Worm (Caenorhabditis elegans) whole organism, L4 larva: ENCODE data around the gene ZC262.4.
A peak's percentile ranks its signal among the peaks of the same experiment; 100 is the strongest.

Experiments used
- D1046.2 ChIP-seq: fragments of 200-800 bp; sonication (Bioruptor generic); IDR thresholded peaks from 2 replicates; pipeline ENCODE4 v1.3.6; 2022; ENCODE audit warnings: missing genetic modification characterization, missing compliant biosample characterization
- F37D6.2 ChIP-seq: sonication (generic microtip); optimal IDR thresholded peaks from 2 replicates; lab custom pipeline; 2016; ENCODE audit warnings: mild to moderate bottlenecking, missing genetic modification characterization, missing compliant biosample characterization
- F44E2.7 ChIP-seq: fragments of 200-800 bp; sonication (Bioruptor generic); IDR thresholded peaks from 2 replicates; pipeline ENCODE4 v2.1.2; 2022; ENCODE audit warnings: missing genetic modification characterization, missing compliant biosample characterization
- F49E8.2 ChIP-seq: sonication (generic microtip); optimal IDR thresholded peaks from 2 replicates; lab custom pipeline; 2016; ENCODE audit warnings: missing compliant biosample characterization, mild to moderate bottlenecking, missing genetic modification characterization, borderline replicate concordance
- T20F7.1 ChIP-seq: fragments of 200-800 bp; sonication (Bioruptor generic); optimal IDR thresholded peaks from 2 replicates; lab custom pipeline; 2018; ENCODE audit warnings: mild to moderate bottlenecking, missing genetic modification characterization, missing compliant biosample characterization
- T26A8.4 ChIP-seq: fragments of 200-800 bp; sonication (Bioruptor generic); IDR thresholded peaks from 2 replicates; pipeline ENCODE4 v1.3.6; 2022; ENCODE audit warnings: missing genetic modification characterization, missing compliant biosample characterization
- Y105C5A.15 ChIP-seq: fragments of 200-800 bp; sonication (Bioruptor generic); IDR thresholded peaks from 2 replicates; pipeline ENCODE4 v1.3.6; 2022; ENCODE audit warnings: missing genetic modification characterization, missing compliant biosample characterization
- Y48G9A.11 ChIP-seq: fragments of 200-800 bp; sonication (Bioruptor generic); IDR thresholded peaks from 2 replicates; pipeline ENCODE4 v1.3.6; 2022; ENCODE audit warnings: missing genetic modification reagents, missing genetic modification characterization, missing compliant biosample characterization
- ZK546.5 ChIP-seq, 2 experiments: sonication (generic microtip); optimal IDR thresholded peaks; 2 replicates each; lab custom pipeline; 2017; ENCODE audit warnings: missing biosample characterization in 2 of 2, missing genetic modification characterization in 2 of 2
- aha-1 ChIP-seq: fragments of 150-350 bp; peaks from one replicate; lab custom pipeline; 2014; ENCODE audit warnings: missing biosample characterization, missing genetic modification characterization
- aly-2 ChIP-seq: sonication (generic microtip); optimal IDR thresholded peaks from 2 replicates; lab custom pipeline; 2018; ENCODE audit warnings: missing biosample characterization, missing genetic modification characterization
- ceh-32 ChIP-seq: sonication (generic microtip); optimal IDR thresholded peaks from 2 replicates; lab custom pipeline; 2016; ENCODE audit warnings: mild to moderate bottlenecking, missing genetic modification characterization, missing compliant biosample characterization; ENCODE audit not compliant: poor library complexity
- ceh-62 ChIP-seq: sonication (generic microtip); optimal IDR thresholded peaks from 2 replicates; lab custom pipeline; 2017; ENCODE audit warnings: missing biosample characterization, missing genetic modification characterization
- ceh-82 ChIP-seq: sonication (generic microtip); optimal IDR thresholded peaks from 2 replicates; lab custom pipeline; 2017; ENCODE audit warnings: missing biosample characterization, missing genetic modification characterization
- daf-16 ChIP-seq, 3 experiments: sonication (generic microtip); optimal IDR thresholded peaks; 2 replicates each; lab custom pipeline; 2016 to 2017; ENCODE audit warnings: missing genetic modification characterization in 3 of 3, missing genetic modification reagents in 3 of 3, mild to moderate bottlenecking in 2 of 3, missing compliant biosample characterization in 2 of 3, missing biosample characterization in 1 of 3, moderate library complexity in 1 of 3
- daf-8 ChIP-seq: fragments of 200-800 bp; sonication (Bioruptor generic); IDR thresholded peaks from 2 replicates; pipeline ENCODE4 v1.3.6; 2022; ENCODE audit warnings: missing genetic modification characterization, missing compliant biosample characterization
- dmd-6 ChIP-seq: fragments of 200-800 bp; sonication (Bioruptor generic); IDR thresholded peaks from 2 replicates; pipeline ENCODE4 v1.3.6; 2022; ENCODE audit warnings: missing genetic modification reagents, missing genetic modification characterization, missing compliant biosample characterization
- dmd-9 ChIP-seq: fragments of 200-800 bp; sonication (Bioruptor generic); IDR thresholded peaks from 2 replicates; pipeline ENCODE4 v1.3.6; 2022; ENCODE audit warnings: missing genetic modification reagents, missing genetic modification characterization, missing compliant biosample characterization
- dpl-1 ChIP-seq: fragments of 150-350 bp; optimal IDR thresholded peaks from 2 replicates; lab custom pipeline; 2014; ENCODE audit warnings: missing biosample characterization, missing genetic modification reagents, missing genetic modification characterization
- dve-1 ChIP-seq: sonication (generic microtip); optimal IDR thresholded peaks from 2 replicates; lab custom pipeline; 2017; ENCODE audit warnings: antibody characterized with exemption, mild to moderate bottlenecking, missing genetic modification characterization, missing compliant biosample characterization; ENCODE audit not compliant: insufficient read depth
- egl-27 ChIP-seq: sonication (generic microtip); optimal IDR thresholded peaks from 3 replicates; lab custom pipeline; 2017; ENCODE audit warnings: missing biosample characterization, missing genetic modification reagents, missing genetic modification characterization
- fkh-10 ChIP-seq: fragments of 150-350 bp; optimal IDR thresholded peaks from 2 replicates; lab custom pipeline; 2014; ENCODE audit warnings: missing biosample characterization, missing genetic modification reagents, missing genetic modification characterization
- hif-1 ChIP-seq, 2 experiments: sonication (generic microtip); optimal IDR thresholded peaks; 2 replicates each; lab custom pipeline; 2016 to 2017; ENCODE audit warnings: missing compliant biosample characterization in 2 of 2, missing genetic modification characterization in 2 of 2, missing genetic modification reagents in 2 of 2, missing genotype in 2 of 2, mild to moderate bottlenecking in 1 of 2
- hlh-30 ChIP-seq: sonication (generic microtip); optimal IDR thresholded peaks from 2 replicates; lab custom pipeline; 2017; ENCODE audit warnings: antibody characterized with exemption, mild to moderate bottlenecking, missing genetic modification characterization, missing compliant biosample characterization; ENCODE audit not compliant: insufficient read depth
- hmg-1.1 ChIP-seq: fragments of 200-800 bp; sonication (Bioruptor generic); IDR thresholded peaks from 2 replicates; pipeline ENCODE4 v1.3.6; 2022; ENCODE audit warnings: missing genetic modification reagents, missing genetic modification characterization, missing compliant biosample characterization
- lim-7 ChIP-seq: fragments of 200-800 bp; sonication (Bioruptor generic); IDR thresholded peaks from 2 replicates; pipeline ENCODE4 v1.3.6; 2022; ENCODE audit warnings: missing genetic modification characterization, missing compliant biosample characterization
- lin-29 ChIP-seq: fragments of 200-800 bp; sonication (Bioruptor generic); IDR thresholded peaks from 2 replicates; pipeline ENCODE4 v1.3.6; 2022; ENCODE audit warnings: missing genetic modification reagents, missing genetic modification characterization, missing compliant biosample characterization
- lin-39 ChIP-seq: fragments of 150-350 bp; optimal IDR thresholded peaks from 2 replicates; lab custom pipeline; 2014; ENCODE audit warnings: missing biosample characterization, missing genetic modification reagents, missing genetic modification characterization
- lir-3 ChIP-seq: sonication (generic microtip); optimal IDR thresholded peaks from 2 replicates; lab custom pipeline; 2016; ENCODE audit warnings: mild to moderate bottlenecking, missing genetic modification characterization, missing compliant biosample characterization
- mes-2 ChIP-seq: sonication (generic microtip); optimal IDR thresholded peaks from 2 replicates; lab custom pipeline; 2016; ENCODE audit warnings: missing genotype, mild to moderate bottlenecking, missing genetic modification characterization, missing compliant biosample characterization; ENCODE audit not compliant: poor library complexity, severe bottlenecking
- nhr-10 ChIP-seq: fragments of 150-350 bp; optimal IDR thresholded peaks from 2 replicates; lab custom pipeline; 2014; ENCODE audit warnings: missing biosample characterization, missing genetic modification characterization
- nhr-111 ChIP-seq: fragments of 200-800 bp; sonication (Bioruptor generic); optimal IDR thresholded peaks from 2 replicates; lab custom pipeline; 2018; ENCODE audit warnings: mild to moderate bottlenecking, missing genetic modification characterization, missing compliant biosample characterization
- nhr-237 ChIP-seq: sonication (generic microtip); optimal IDR thresholded peaks from 2 replicates; lab custom pipeline; 2017; ENCODE audit warnings: missing biosample characterization, missing genetic modification characterization
- nhr-25 ChIP-seq: sonication (generic microtip); optimal IDR thresholded peaks from 2 replicates; lab custom pipeline; 2017; ENCODE audit warnings: missing genetic modification characterization, mild to moderate bottlenecking, missing compliant biosample characterization, antibody characterized with exemption, moderate library complexity, borderline replicate concordance; ENCODE audit not compliant: insufficient read depth
- nhr-28 ChIP-seq: fragments of 150-350 bp; optimal IDR thresholded peaks from 2 replicates; lab custom pipeline; 2014; ENCODE audit warnings: missing biosample characterization, missing genetic modification characterization
- nhr-41 ChIP-seq: fragments of 200-800 bp; sonication (Bioruptor generic); IDR thresholded peaks from 2 replicates; pipeline ENCODE4 v1.3.6; 2022; ENCODE audit warnings: missing genetic modification reagents, missing genetic modification characterization, missing compliant biosample characterization
- nhr-42 ChIP-seq: fragments of 200-800 bp; sonication (Bioruptor generic); IDR thresholded peaks from 2 replicates; pipeline ENCODE4 v1.3.6; 2022; ENCODE audit warnings: missing genetic modification characterization, missing compliant biosample characterization
- nhr-6 ChIP-seq: fragments of 150-350 bp; optimal IDR thresholded peaks from 2 replicates; lab custom pipeline; 2014; ENCODE audit warnings: missing biosample characterization, missing genetic modification characterization
- pqm-1 ChIP-seq: sonication (generic microtip); optimal IDR thresholded peaks from 2 replicates; lab custom pipeline; 2017; ENCODE audit warnings: missing biosample characterization, missing genetic modification characterization
- sdz-12 ChIP-seq: fragments of 200-800 bp; sonication (Bioruptor generic); optimal IDR thresholded peaks from 2 replicates; lab custom pipeline; 2018; ENCODE audit warnings: mild to moderate bottlenecking, missing genetic modification characterization, missing compliant biosample characterization
- skn-1 ChIP-seq: fragments of 150-350 bp; optimal IDR thresholded peaks from 2 replicates; lab custom pipeline; 2014; ENCODE audit warnings: missing biosample characterization, missing genetic modification characterization
- snpc-1.2 ChIP-seq: fragments of 200-800 bp; sonication (Bioruptor generic); IDR thresholded peaks from 2 replicates; pipeline ENCODE4 v1.3.6; 2022; ENCODE audit warnings: missing genetic modification reagents, missing genetic modification characterization, missing compliant biosample characterization
- spr-1 ChIP-seq: sonication (generic microtip); optimal IDR thresholded peaks from 2 replicates; lab custom pipeline; 2016; ENCODE audit warnings: mild to moderate bottlenecking, missing genetic modification characterization, missing compliant biosample characterization
- tag-97 ChIP-seq: fragments of 200-800 bp; sonication (Bioruptor generic); IDR thresholded peaks from 2 replicates; pipeline ENCODE4 v1.3.6; 2022; ENCODE audit warnings: missing genetic modification characterization, missing compliant biosample characterization
- unc-62 ChIP-seq, 3 experiments: fragments of 150-350 bp in 1 of 3; sonication (generic microtip); optimal IDR thresholded peaks in 2 of 3; peaks in 1 of 3; 1 replicate in 1 of 3; 2 replicates in 2 of 3; lab custom pipeline; 2014 to 2017; ENCODE audit warnings: missing biosample characterization in 3 of 3, missing genetic modification characterization in 3 of 3, missing genetic modification reagents in 3 of 3, missing genotype in 1 of 3
- zag-1 ChIP-seq: fragments of 150-350 bp; optimal IDR thresholded peaks from 2 replicates; lab custom pipeline; 2014; ENCODE audit warnings: missing biosample characterization, missing genetic modification characterization
- zfp-3 ChIP-seq: fragments of 200-800 bp; sonication (Bioruptor generic); conservative IDR thresholded peaks from 2 replicates; pipeline ENCODE4 v1.3.6; 2022; ENCODE audit warnings: missing genetic modification reagents, missing genetic modification characterization, missing compliant biosample characterization
- zip-11 ChIP-seq: fragments of 200-800 bp; sonication (Bioruptor generic); IDR thresholded peaks from 2 replicates; pipeline ENCODE4 v1.3.6; 2022; ENCODE audit warnings: missing genetic modification characterization, missing compliant biosample characterization
- zip-2 ChIP-seq: fragments of 150-350 bp; optimal IDR thresholded peaks from 2 replicates; lab custom pipeline; 2014; ENCODE audit warnings: missing biosample characterization, missing genetic modification characterization
- ztf-11 ChIP-seq: fragments of 150-350 bp; optimal IDR thresholded peaks from 2 replicates; lab custom pipeline; 2014; ENCODE audit warnings: missing biosample characterization, missing genetic modification characterization
- ztf-7 ChIP-seq: fragments of 150-350 bp; optimal IDR thresholded peaks from 2 replicates; lab custom pipeline; 2014; ENCODE audit warnings: missing biosample characterization, missing genetic modification characterization

ZC262.4 gene

ce11 chrIII:8319100-8319499 lies 15.2 kb downstream of the ZC262.4 start, which contains the start of gene F10E9.11 (continued):
- TF ChIP-seq dpl-1 (GFP tag; lab: Kevin White, UChicago) (peak; percentile 96), spr-1 (tag; lab: Kevin White, UChicago) (peak; percentile 55), F44E2.7 (GFP tag; lab: Robert Waterston, UW) (no peak), ztf-11 (tag; lab: Kevin White, UChicago) (no peak), Y48G9A.11 (GFP tag; lab: Robert Waterston, UW) (peak; percentile 82), nhr-41 (no peak), nhr-6 (tag; lab: Kevin White, UChicago) (peak; percentile 65), T26A8.4 (GFP tag; lab: Robert Waterston, UW) (peak; percentile 45; the same call in 1 of the 2 replicates), T20F7.1 (GFP tag; lab: Kevin White, UChicago) (peak; percentile 36), ceh-62 (no peak), hmg-1.1 (peak; percentile 63), dve-1 (tag; lab: Kevin White, UChicago) (peak; percentile 72), ztf-7 (no peak), nhr-111 (GFP tag; lab: Kevin White, UChicago) (no peak), ceh-32 (tag; lab: Kevin White, UChicago) (no peak), lin-29 (GFP tag; lab: Robert Waterston, UW) (no peak), sdz-12 (GFP tag; lab: Kevin White, UChicago) (no peak), egl-27 (no peak), dmd-6 (GFP tag; lab: Robert Waterston, UW) (peak; percentile 68; the same call in 1 of the 2 replicates), zip-2 (tag; lab: Kevin White, UChicago) (no peak), hif-1 (tag; optimal IDR thresholded peaks at IDR 0.05; lab: Kevin White, UChicago) (peak in 1 of 2 experiments; percentile 87), nhr-237 (tag; lab: Kevin White, UChicago) (no peak), mes-2 (peak; percentile 98), aly-2 (tag; lab: Kevin White, UChicago) (no peak), unc-62 (GFP tag; optimal IDR thresholded peaks at IDR 0.05 in 1 of 2; lab: Kevin White, UChicago) (peak in 1 of 2 experiments; percentile 17), unc-62 (tag; optimal IDR thresholded peaks at IDR 0.05; lab: Kevin White, UChicago) (no peak), ceh-82 (tag; lab: Kevin White, UChicago) (no peak), lir-3 (no peak), daf-8 (GFP tag; lab: Robert Waterston, UW) (no peak), D1046.2 (no peak; the same call in 1 of the 2 replicates), ZK546.5 (tag; optimal IDR thresholded peaks at IDR 0.05; lab: Kevin White, UChicago) (no peak), daf-16 (GFP tag; optimal IDR thresholded peaks at IDR 0.05; lab: Kevin White, UChicago) (no peak), daf-16 (tag; optimal IDR thresholded peaks at IDR 0.05; lab: Kevin White, UChicago) (no peak), lim-7 (GFP tag; lab: Robert Waterston, UW) (no peak), nhr-25 (peak; percentile 15), zip-11 (GFP tag; lab: Robert Waterston, UW) (no peak), nhr-28 (tag; lab: Kevin White, UChicago) (peak; percentile 4), zfp-3 (GFP tag; lab: Robert Waterston, UW) (no peak), fkh-10 (GFP tag; lab: Kevin White, UChicago) (no peak), lin-39 (tag; lab: Kevin White, UChicago) (no peak), dmd-9 (GFP tag; lab: Robert Waterston, UW) (no peak), nhr-42 (GFP tag; lab: Robert Waterston, UW) (no peak), F49E8.2 (tag; lab: Kevin White, UChicago) (peak; percentile 22), tag-97 (no peak), F37D6.2 (tag; lab: Kevin White, UChicago) (peak; percentile 56), hlh-30 (tag; lab: Kevin White, UChicago) (peak; percentile 57), zag-1 (tag; lab: Kevin White, UChicago) (no peak), skn-1 (tag; lab: Kevin White, UChicago) (no peak), nhr-10 (tag; lab: Kevin White, UChicago) (no peak), snpc-1.2 (GFP tag; lab: Robert Waterston, UW) (0 out of 2 replicates have a peak, but pooled peaks have one; percentile 53), aha-1 (tag; lab: Kevin White, UChicago) (peak; percentile 87), pqm-1 (tag; lab: Kevin White, UChicago) (no peak), Y105C5A.15 (GFP tag; lab: Robert Waterston, UW) (no peak)
